Fruit fly (Drosophila melanogaster) whole organism, wandering third instar larva: Measurements from ENCODE around the gene Cdc42.

Source experiments
- Abd-B ChIP-seq: fragments of >200 bp; optimal IDR thresholded peaks from 2 replicates; lab custom pipeline; 2017; ENCODE audit warnings: missing biosample characterization, missing genetic modification characterization
- CG9705 ChIP-seq: fragments of 200-800 bp; sonication (Bioruptor generic); optimal IDR thresholded peaks from 2 replicates; lab custom pipeline; 2018; ENCODE audit warnings: missing biosample characterization, mild to moderate bottlenecking, missing genetic modification characterization
- Dif ChIP-seq: fragments of 200-275, 200-300 bp; sonication (Bioruptor generic); optimal IDR thresholded peaks from 2 replicates; lab custom pipeline; 2018; ENCODE audit warnings: missing biosample characterization, missing genetic modification characterization; ENCODE audit not compliant: partially characterized antibody
- HLH106 ChIP-seq: fragments of 200-800 bp; optimal IDR thresholded peaks from 3 replicates; lab custom pipeline; 2019; ENCODE audit warnings: missing biosample characterization, mild to moderate bottlenecking, missing genetic modification characterization, moderate library complexity
- OdsH ChIP-seq: fragments of 200-800 bp; sonication (Bioruptor generic); optimal IDR thresholded peaks from 2 replicates; lab custom pipeline; 2016; ENCODE audit warnings: missing biosample characterization, mild to moderate bottlenecking, missing genetic modification characterization
- Sp1 ChIP-seq: fragments of 200-800 bp; sonication (Bioruptor generic); optimal IDR thresholded peaks from 3 replicates; lab custom pipeline; 2019; ENCODE audit warnings: missing biosample characterization, mild to moderate bottlenecking, missing genetic modification characterization, moderate library complexity
- brk ChIP-seq: fragments of 200-800 bp; sonication (Bioruptor generic); optimal IDR thresholded peaks from 2 replicates; lab custom pipeline; 2016; ENCODE audit warnings: missing biosample characterization, mild to moderate bottlenecking, missing genetic modification characterization
- dmrt93B ChIP-seq: fragments of 200-800 bp; sonication (Bioruptor generic); optimal IDR thresholded peaks from 2 replicates; lab custom pipeline; 2018; ENCODE audit warnings: missing biosample characterization, mild to moderate bottlenecking, missing genetic modification characterization
- fru ChIP-seq: fragments of 200-800 bp; sonication (Bioruptor generic); optimal IDR thresholded peaks from 3 replicates; lab custom pipeline; 2016; ENCODE audit warnings: missing biosample characterization, mild to moderate bottlenecking, missing genetic modification characterization
- h ChIP-seq: fragments of 200-800 bp; sonication (Bioruptor generic); optimal IDR thresholded peaks from 3 replicates; lab custom pipeline; 2016; ENCODE audit warnings: missing biosample characterization, mild to moderate bottlenecking, missing genetic modification characterization
- rgr ChIP-seq: fragments of 200-800 bp; sonication (Bioruptor generic); optimal IDR thresholded peaks from 3 replicates; lab custom pipeline; 2016; ENCODE audit warnings: missing biosample characterization, mild to moderate bottlenecking, missing genetic modification characterization
- sv ChIP-seq: fragments of 200-800 bp; sonication (Bioruptor generic); optimal IDR thresholded peaks from 3 replicates; lab custom pipeline; 2016; ENCODE audit warnings: missing biosample characterization, missing genetic modification characterization
- usp ChIP-seq: fragments of >200 bp; optimal IDR thresholded peaks from 2 replicates; lab custom pipeline; 2017; ENCODE audit warnings: missing biosample characterization, missing genetic modification characterization
- woc ChIP-seq: sonication (Bioruptor generic); optimal IDR thresholded peaks from 2 replicates; lab custom pipeline; 2016; ENCODE audit warnings: missing biosample characterization, mild to moderate bottlenecking, missing genetic modification characterization

DNA sequence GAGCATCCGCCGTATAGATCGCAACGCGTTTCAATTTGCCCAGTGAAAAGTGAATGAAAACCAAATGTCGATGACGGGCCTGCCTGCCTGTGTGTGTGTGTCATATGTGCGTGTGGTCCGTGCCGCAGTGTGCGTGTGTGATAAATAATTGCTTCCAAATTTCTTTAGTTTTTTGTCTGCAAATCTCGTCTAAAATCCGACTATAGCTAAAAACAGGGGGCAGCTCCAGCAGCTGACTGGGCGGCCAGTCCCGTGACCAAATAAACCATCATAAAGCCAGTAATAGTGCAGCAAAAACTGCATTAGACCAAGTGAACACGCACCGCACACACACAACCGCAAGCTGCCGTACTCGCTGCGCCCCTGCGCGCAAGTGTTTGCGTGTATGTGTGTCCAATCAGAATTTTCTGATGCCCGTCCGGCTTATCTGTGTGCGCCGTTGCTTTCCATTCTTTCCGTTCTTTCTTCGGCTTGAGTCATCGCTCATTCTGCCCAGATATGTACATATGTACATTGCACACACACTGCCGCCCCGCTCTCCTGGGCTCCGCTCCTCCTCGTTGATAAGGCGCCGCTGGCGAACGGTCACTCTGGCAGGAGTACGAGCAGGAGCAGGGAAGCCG lies 475 bp downstream of the Cdc42 start:
- TF ChIP-seq Dif (GFP tag; lab: Kevin White, UChicago): peak; percentile 16
- no peak for TF ChIP-seq usp
- TF ChIP-seq Sp1 (GFP tag; lab: Kevin White, UChicago): peak; percentile 12
- no peak for TF ChIP-seq brk (GFP tag; lab: Kevin White, UChicago)
- no peak for TF ChIP-seq dmrt93B (GFP tag; lab: Kevin White, UChicago)
- TF ChIP-seq fru (GFP tag; lab: Kevin White, UChicago): no peak
- TF ChIP-seq OdsH (GFP tag; lab: Kevin White, UChicago): peak; percentile 19
- TF ChIP-seq woc (GFP tag; lab: Kevin White, UChicago): no peak
- peak; percentile 20 for TF ChIP-seq HLH106 (tag; lab: Kevin White, UChicago)
- peak; percentile 50 for TF ChIP-seq Abd-B (GFP tag; lab: Kevin White, UChicago)
- TF ChIP-seq rgr (GFP tag; lab: Kevin White, UChicago): peak; percentile 30
- TF ChIP-seq CG9705 (GFP tag; lab: Kevin White, UChicago): peak; percentile 48
- TF ChIP-seq h (GFP tag; lab: Kevin White, UChicago): peak; percentile 38
- TF ChIP-seq sv (GFP tag; lab: Kevin White, UChicago): no peak
